Fruit fly (Drosophila melanogaster) whole organism, embryonic: ENCODE results near the gene ftz-f1.
A peak's percentile ranks its signal among the peaks of the same experiment; 100 is the strongest.

Experiments
- Adf1 ChIP-seq: fragments of 200-800 bp; sonication (Bioruptor generic); IDR thresholded peaks from 2 replicates; pipeline ENCODE4 v1.3.6; 2022; ENCODE audit warnings: missing biosample characterization, missing genetic modification characterization
- Asciz ChIP-seq: fragments of 200-800 bp; sonication (Bioruptor generic); optimal IDR thresholded peaks from 2 replicates; lab custom pipeline; 2017; ENCODE audit warnings: missing biosample characterization, mild to moderate bottlenecking, missing genetic modification characterization, missing genetic modification reagents
- Bgb ChIP-seq: fragments of 200-800 bp; sonication (Bioruptor generic); IDR thresholded peaks from 2 replicates; pipeline ENCODE4 v1.3.6; 2022; ENCODE audit warnings: missing biosample characterization, missing genetic modification characterization; ENCODE audit not compliant: partially characterized antibody
- CG10979 ChIP-seq: fragments of 200-800 bp; sonication (Bioruptor generic); optimal IDR thresholded peaks from 2 replicates; lab custom pipeline; 2018; ENCODE audit warnings: missing biosample characterization, mild to moderate bottlenecking, missing genetic modification characterization, moderate library complexity
- CG12155 ChIP-seq: fragments of 200-800 bp; sonication (Bioruptor generic); optimal IDR thresholded peaks from 3 replicates; lab custom pipeline; 2016; ENCODE audit warnings: missing biosample characterization, missing genetic modification characterization
- CG12236 ChIP-seq: fragments of 200-800 bp; sonication (Bioruptor generic); optimal IDR thresholded peaks from 2 replicates; lab custom pipeline; 2016; ENCODE audit warnings: missing biosample characterization, missing genetic modification characterization
- CG17385 ChIP-seq: fragments of 200-800 bp; sonication (Bioruptor generic); optimal IDR thresholded peaks from 3 replicates; lab custom pipeline; 2018; ENCODE audit warnings: missing biosample characterization, mild to moderate bottlenecking, missing genetic modification characterization
- CG31365 ChIP-seq: fragments of 200-800 bp; sonication (Bioruptor generic); optimal IDR thresholded peaks from 2 replicates; lab custom pipeline; 2018; ENCODE audit warnings: missing biosample characterization, mild to moderate bottlenecking, missing genetic modification characterization
- CG3163 ChIP-seq: fragments of 200-800 bp; sonication (Bioruptor generic); optimal IDR thresholded peaks from 3 replicates; lab custom pipeline; 2016; ENCODE audit warnings: missing biosample characterization, missing genetic modification characterization
- CG3407 ChIP-seq: fragments of 200-800 bp; sonication (Bioruptor generic); optimal IDR thresholded peaks from 2 replicates; lab custom pipeline; 2018; ENCODE audit warnings: missing biosample characterization, mild to moderate bottlenecking, missing genetic modification characterization
- CG34376 ChIP-seq: fragments of 200-800 bp; sonication (Bioruptor generic); optimal IDR thresholded peaks from 2 replicates; lab custom pipeline; 2018; ENCODE audit warnings: missing biosample characterization, mild to moderate bottlenecking, missing genetic modification characterization
- CG3995 ChIP-seq: fragments of 200-800 bp; sonication (Bioruptor generic); optimal IDR thresholded peaks from 3 replicates; lab custom pipeline; 2016; ENCODE audit warnings: missing biosample characterization, missing genetic modification characterization
- CG4328 ChIP-seq: fragments of 200-800 bp; sonication (Bioruptor generic); optimal IDR thresholded peaks from 3 replicates; lab custom pipeline; 2017; ENCODE audit warnings: missing biosample characterization, missing genetic modification reagents, missing genetic modification characterization
- CG4617 ChIP-seq: fragments of 200-800 bp; sonication (Bioruptor generic); optimal IDR thresholded peaks from 3 replicates; lab custom pipeline; 2016; ENCODE audit warnings: missing biosample characterization, missing genetic modification characterization, borderline replicate concordance
- CG6683 ChIP-seq: fragments of 200-800 bp; sonication (Bioruptor generic); optimal IDR thresholded peaks from 2 replicates; lab custom pipeline; 2017; ENCODE audit warnings: missing biosample characterization, mild to moderate bottlenecking, missing genetic modification characterization, missing genetic modification reagents
- CG8281 ChIP-seq: fragments of 200-800 bp; sonication (Bioruptor generic); optimal IDR thresholded peaks from 2 replicates; lab custom pipeline; 2018; ENCODE audit warnings: missing biosample characterization, mild to moderate bottlenecking, missing genetic modification characterization, moderate library complexity
- CG8290 ChIP-seq, 3 experiments: fragments of 200-800 bp; sonication (Bioruptor generic); optimal IDR thresholded peaks; 2 replicates each; lab custom pipeline; 2016 to 2019; ENCODE audit warnings: missing biosample characterization in 3 of 3, missing genetic modification characterization in 3 of 3, mild to moderate bottlenecking in 2 of 3, moderate library complexity in 1 of 3
- CG9727 ChIP-seq: fragments of 200-800 bp; sonication (Bioruptor generic); optimal IDR thresholded peaks from 3 replicates; lab custom pipeline; 2017; ENCODE audit warnings: missing biosample characterization, mild to moderate bottlenecking, missing genetic modification characterization
- CG9876 ChIP-seq: fragments of 200-800 bp; sonication (Bioruptor generic); optimal IDR thresholded peaks from 2 replicates; lab custom pipeline; 2016; ENCODE audit warnings: missing biosample characterization, missing genetic modification characterization
- Drgx ChIP-seq: fragments of 200-800 bp; sonication (Bioruptor generic); IDR thresholded peaks from 2 replicates; pipeline ENCODE4 v1.3.6; 2022; ENCODE audit warnings: missing biosample characterization, missing genetic modification characterization
- Ets97D ChIP-seq: fragments of 200-800 bp; sonication (Bioruptor generic); optimal IDR thresholded peaks from 3 replicates; lab custom pipeline; 2016; ENCODE audit warnings: missing biosample characterization, missing genetic modification characterization
- Fer2 ChIP-seq: fragments of 200-800 bp; sonication (Bioruptor generic); optimal IDR thresholded peaks from 2 replicates; lab custom pipeline; 2018; ENCODE audit warnings: missing biosample characterization, mild to moderate bottlenecking, missing genetic modification characterization, moderate library complexity
- GATAe ChIP-seq: fragments of 200-800 bp; sonication (Bioruptor generic); conservative IDR thresholded peaks from 2 replicates; pipeline ENCODE4 v1.3.6; 2022; ENCODE audit warnings: missing biosample characterization, missing genetic modification characterization
- Med ChIP-seq: fragments of 200-800 bp; sonication (Bioruptor generic); peaks from one replicate; lab custom pipeline; 2016; ENCODE audit warnings: missing biosample characterization, missing genetic modification characterization, mild to moderate bottlenecking, inconsistent platforms, moderate library complexity
- NK7.1 ChIP-seq: fragments of 200-800 bp; sonication (Bioruptor generic); optimal IDR thresholded peaks from 3 replicates; lab custom pipeline; 2016; ENCODE audit warnings: missing biosample characterization, missing genetic modification characterization
- Neu2 ChIP-seq: fragments of 200-800 bp; sonication (Bioruptor generic); optimal IDR thresholded peaks from 3 replicates; lab custom pipeline; 2016; ENCODE audit warnings: missing biosample characterization, missing genetic modification characterization, borderline replicate concordance
- Spps ChIP-seq: fragments of 200-800 bp; sonication (Bioruptor generic); optimal IDR thresholded peaks from 2 replicates; lab custom pipeline; 2018; ENCODE audit warnings: missing biosample characterization, mild to moderate bottlenecking, missing genetic modification characterization
- Trl ChIP-seq, 3 experiments: fragments of >200 bp in 2 of 3; fragments of 200-800 bp in 1 of 3; sonication (Bioruptor generic) in 1 of 3; optimal IDR thresholded peaks; 2 replicates in 1 of 3; 3 replicates in 2 of 3; lab custom pipeline; 2016 to 2017; ENCODE audit warnings: missing biosample characterization in 1 of 3, missing genetic modification characterization in 1 of 3
- ab ChIP-seq: fragments of 200-800 bp; sonication (Bioruptor generic); optimal IDR thresholded peaks from 2 replicates; lab custom pipeline; 2016; ENCODE audit warnings: missing biosample characterization, missing genetic modification characterization
- abd-A ChIP-seq: fragments of 200-800 bp; sonication (Bioruptor generic); optimal IDR thresholded peaks from 3 replicates; lab custom pipeline; 2019; ENCODE audit warnings: missing biosample characterization, mild to moderate bottlenecking, missing genetic modification characterization, moderate library complexity
- en ChIP-seq: fragments of 200-800 bp; sonication (Bioruptor generic); optimal IDR thresholded peaks from 2 replicates; lab custom pipeline; 2016; ENCODE audit warnings: missing biosample characterization, missing genetic modification characterization
- ftz-f1 ChIP-seq: fragments of 200-800 bp; sonication (Bioruptor generic); optimal IDR thresholded peaks from 2 replicates; lab custom pipeline; 2016; ENCODE audit warnings: missing biosample characterization, missing genetic modification characterization
- gro ChIP-seq: fragments of 200-800 bp; sonication (Bioruptor generic); optimal IDR thresholded peaks from 2 replicates; lab custom pipeline; 2016; ENCODE audit warnings: missing biosample characterization, missing genetic modification characterization
- lov ChIP-seq, 2 experiments: fragments of 200-800 bp in 1 of 2; fragments of >200 bp in 1 of 2; sonication (Bioruptor generic) in 1 of 2; IDR thresholded peaks in 1 of 2; optimal IDR thresholded peaks in 1 of 2; 2 replicates in 1 of 2; 3 replicates in 1 of 2; pipeline versions ENCODE4 v1.3.6 to Lab custom; 2017 to 2022; ENCODE audit warnings: missing biosample characterization in 1 of 2, missing genetic modification characterization in 1 of 2
- nau ChIP-seq: fragments of 200-800 bp; sonication (Bioruptor generic); optimal IDR thresholded peaks from 3 replicates; lab custom pipeline; 2017; ENCODE audit warnings: missing biosample characterization, mild to moderate bottlenecking, missing genetic modification characterization, missing genetic modification reagents
- pnt ChIP-seq: fragments of 200-800 bp; sonication (Bioruptor generic); optimal IDR thresholded peaks from 3 replicates; lab custom pipeline; 2016; ENCODE audit warnings: missing biosample characterization, missing genetic modification characterization
- pros ChIP-seq: fragments of 200-800 bp; sonication (Bioruptor generic); optimal IDR thresholded peaks from 3 replicates; lab custom pipeline; 2019; ENCODE audit warnings: missing biosample characterization, mild to moderate bottlenecking, missing genetic modification characterization, moderate library complexity
- ranshi ChIP-seq: fragments of 200-800 bp; sonication (Bioruptor generic); IDR thresholded peaks from 2 replicates; pipeline ENCODE4 v1.3.6; 2022; ENCODE audit warnings: missing biosample characterization, missing genetic modification characterization
- repo ChIP-seq: fragments of 200-800 bp; sonication (Bioruptor generic); optimal IDR thresholded peaks from 2 replicates; lab custom pipeline; 2016; ENCODE audit warnings: missing biosample characterization, missing genetic modification characterization
- run ChIP-seq: fragments of 200-800 bp; sonication (Bioruptor generic); optimal IDR thresholded peaks from 3 replicates; lab custom pipeline; 2018; ENCODE audit warnings: missing biosample characterization, mild to moderate bottlenecking, missing genetic modification characterization
- sna ChIP-seq: fragments of 200-800 bp; sonication (Bioruptor generic); IDR thresholded peaks from 2 replicates; pipeline ENCODE4 v1.3.6; 2022; ENCODE audit warnings: missing biosample characterization, missing genetic modification characterization; ENCODE audit not compliant: partially characterized antibody
- sob ChIP-seq: fragments of 200-800 bp; sonication (Bioruptor generic); IDR thresholded peaks from 2 replicates; pipeline ENCODE4 v1.3.6; 2022; ENCODE audit warnings: missing biosample characterization, missing genetic modification characterization
- stwl ChIP-seq: fragments of 200-800 bp; sonication (Bioruptor generic); optimal IDR thresholded peaks from 3 replicates; lab custom pipeline; 2018; ENCODE audit warnings: missing biosample characterization, mild to moderate bottlenecking, missing genetic modification characterization, moderate library complexity
- twi ChIP-seq: fragments of 200-800 bp; optimal IDR thresholded peaks from 2 replicates; lab custom pipeline; 2019; ENCODE audit warnings: missing biosample characterization, mild to moderate bottlenecking, missing genetic modification characterization, moderate library complexity
- vvl ChIP-seq: fragments of 200-800 bp; sonication (Bioruptor generic); IDR thresholded peaks from 2 replicates; pipeline ENCODE4 v1.3.6; 2022; ENCODE audit warnings: missing biosample characterization, missing genetic modification characterization

The ftz-f1 gene

dm6 chr3L:18758894-18759569, 42.1 kb downstream of the ftz-f1 start (continued):
- TF ChIP-seq lov (optimal IDR thresholded peaks at IDR 0.05; lab: Kevin White, UChicago) (no peak), lov (GFP tag; IDR thresholded peaks at IDR 0.05; lab: Robert Waterston, UW) (0 out of 3 replicates have a peak, but pooled peaks have one; percentile 62), Asciz (GFP tag; lab: Kevin White, UChicago) (peak; percentile 6), run (tag; lab: Kevin White, UChicago) (peak; percentile 30), sob (GFP tag; lab: Robert Waterston, UW) (peak; percentile 47; the same call in 1 of the 2 replicates), vvl (GFP tag; lab: Robert Waterston, UW) (peak; percentile 67; the same call in 1 of the 2 replicates), CG9876 (GFP tag; lab: Kevin White, UChicago) (no peak), CG31365 (tag; lab: Kevin White, UChicago) (peak; percentile 52), twi (tag; lab: Kevin White, UChicago) (peak; percentile 20), CG3163 (GFP tag; lab: Kevin White, UChicago) (peak; percentile 55), sna (GFP tag; lab: Robert Waterston, UW) (peak; percentile 58; the same call in 1 of the 2 replicates), CG8290 (GFP tag; optimal IDR thresholded peaks at IDR 0.05; lab: Kevin White, UChicago) (no peak), CG8290 (tag; optimal IDR thresholded peaks at IDR 0.05; lab: Kevin White, UChicago) (peak in 1 of 2 experiments; percentile 72), ranshi (GFP tag; lab: Robert Waterston, UW) (0 out of 2 replicates have a peak, but pooled peaks have one; percentile 3), Adf1 (GFP tag; lab: Robert Waterston, UW) (peak; percentile 100), repo (GFP tag; lab: Kevin White, UChicago) (peak; percentile 29), nau (GFP tag; lab: Kevin White, UChicago) (peak; percentile 55), ab (peak; percentile 44), Drgx (GFP tag; lab: Robert Waterston, UW) (peak; percentile 69), CG8281 (tag; lab: Kevin White, UChicago) (peak; percentile 41), CG17385 (GFP tag; lab: Kevin White, UChicago) (peak; percentile 21), ftz-f1 (peak; percentile 100), CG10979 (tag; lab: Kevin White, UChicago) (peak; percentile 20), pnt (no peak), gro (GFP tag; lab: Kevin White, UChicago) (peak; percentile 22), CG6683 (GFP tag; lab: Kevin White, UChicago) (no peak), Bgb (GFP tag; lab: Robert Waterston, UW) (peak; percentile 66; the same call in 1 of the 2 replicates), CG3407 (GFP tag; lab: Kevin White, UChicago) (no peak), pros (GFP tag; lab: Kevin White, UChicago) (peak; percentile 48), CG12155 (GFP tag; lab: Kevin White, UChicago) (peak; percentile 70), Spps (peak; percentile 8), en (GFP tag; lab: Kevin White, UChicago) (no peak), CG34376 (GFP tag; lab: Kevin White, UChicago) (peak; percentile 74), GATAe (0 out of 2 replicates have a peak, but pooled peaks have one; percentile 12)

dm6 chr3L:18757079-18757815, 43.9 kb downstream of the ftz-f1 start:
- TF ChIP-seq NK7.1 = no peak
- no peak for TF ChIP-seq CG9727 (GFP tag; lab: Kevin White, UChicago)
- no peak for TF ChIP-seq CG4328
- TF ChIP-seq CG4617 (GFP tag; lab: Kevin White, UChicago) = no peak
- TF ChIP-seq CG12236 (GFP tag; lab: Kevin White, UChicago) = no peak
- TF ChIP-seq Ets97D (GFP tag; lab: Kevin White, UChicago) = no peak
- TF ChIP-seq CG3163 (GFP tag; lab: Kevin White, UChicago) = peak; percentile 6
- peak; percentile 79 for TF ChIP-seq Med (GFP tag; lab: Kevin White, UChicago)
- no peak for TF ChIP-seq Neu2 (GFP tag; lab: Kevin White, UChicago)
- peak; percentile 57 for TF ChIP-seq vvl (GFP tag; lab: Robert Waterston, UW)
- TF ChIP-seq CG3995 (GFP tag; lab: Kevin White, UChicago) = no peak
- no peak for TF ChIP-seq Fer2 (tag; lab: Kevin White, UChicago)
- peak; percentile 89 to 96 for TF ChIP-seq Trl (optimal IDR thresholded peaks at IDR 0.05; lab: Kevin White, UChicago)
- TF ChIP-seq Trl (GFP tag; optimal IDR thresholded peaks at IDR 0.05; lab: Kevin White, UChicago) = no peak
- no peak for TF ChIP-seq CG12155 (GFP tag; lab: Kevin White, UChicago)
- peak; percentile 77 for TF ChIP-seq abd-A (tag; lab: Kevin White, UChicago)
- no peak for TF ChIP-seq stwl (tag; lab: Kevin White, UChicago)
